Worm (Caenorhabditis elegans): ENCODE data around the gene szy-20.

DNA sequence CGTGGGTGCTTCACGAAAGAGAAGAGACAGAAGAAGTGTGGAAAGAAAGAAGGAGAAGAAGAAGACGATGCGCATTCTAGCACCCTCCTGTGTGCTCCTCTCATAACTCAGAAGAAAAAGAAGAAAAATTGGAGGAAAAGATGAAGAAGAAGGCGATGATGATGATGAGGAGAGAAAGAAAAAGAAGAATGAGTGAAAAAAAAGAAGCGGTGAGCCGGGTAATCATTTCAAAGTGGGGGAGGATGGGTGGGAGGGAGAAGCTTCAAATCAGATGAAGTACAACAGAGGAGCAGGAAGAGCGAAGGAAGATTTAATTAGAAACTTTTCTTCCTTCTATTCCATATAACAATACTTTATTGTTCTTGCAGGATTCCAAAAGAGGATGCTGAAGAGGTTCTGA is 41.6 kb upstream of the szy-20 start:
- no peak for TF ChIP-seq fos-1 (tag; optimal IDR thresholded peaks at IDR 0.05)
- TF ChIP-seq snpc-4 (tag; optimal IDR thresholded peaks at IDR 0.05): no peak
- TF ChIP-seq unc-39 (tag; optimal IDR thresholded peaks at IDR 0.05): no peak
- no peak for TF ChIP-seq elt-3 (tag; optimal IDR thresholded peaks at IDR 0.05)
- TF ChIP-seq lin-39 (tag; optimal IDR thresholded peaks at IDR 0.05): no peak
- no peak for TF ChIP-seq ceh-9 (tag; optimal IDR thresholded peaks at IDR 0.05)
- peak; percentile 5 for TF ChIP-seq nfya-1 (tag; optimal IDR thresholded peaks at IDR 0.05; ENCODE audit: insufficient read depth)
